Fruit fly (Drosophila melanogaster): Measurements from ENCODE around the gene CG8915.

CG8915 gene

DNA sequence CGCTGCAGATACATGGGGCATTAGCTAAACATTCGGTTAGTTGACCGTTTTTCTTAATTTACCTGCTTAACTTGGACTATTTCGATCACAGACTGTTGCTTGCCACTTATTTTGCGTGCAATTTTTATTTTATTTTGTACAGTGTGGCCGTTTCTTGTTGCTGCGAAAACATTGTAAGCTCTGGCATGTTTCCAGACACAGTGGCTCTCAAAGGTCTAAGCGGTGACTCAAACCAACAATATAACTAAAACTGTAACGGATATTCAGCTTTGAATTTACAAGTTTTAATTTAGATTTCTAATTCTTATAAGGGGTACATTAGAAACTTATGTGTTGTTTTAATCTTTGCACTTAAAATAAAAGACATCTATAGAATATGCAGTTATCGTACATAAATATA lies 4.5 kb upstream of the CG8915 start, which contains the start of gene CG8675 (continued):
- TF ChIP-seq CG15479 (GFP tag; optimal IDR thresholded peaks at IDR 0.05) (no peak), tap (tag; optimal IDR thresholded peaks at IDR 0.05) (no peak), CG18476 (GFP tag; optimal IDR thresholded peaks at IDR 0.05) (no peak), disco-r (GFP tag; optimal IDR thresholded peaks at IDR 0.05) (no peak), CG11560 (tag; IDR thresholded peaks at IDR 0.05) (no peak), dm (GFP tag; optimal IDR thresholded peaks at IDR 0.05) (peak; percentile 67), lab (GFP tag; optimal IDR thresholded peaks at IDR 0.05) (no peak), Oli (tag; optimal IDR thresholded peaks at IDR 0.05) (no peak), crol (GFP tag; IDR thresholded peaks at IDR 0.05) (no peak), Poxn (GFP tag; IDR thresholded peaks at IDR 0.05) (no peak), CG31441 (GFP tag; IDR thresholded peaks at IDR 0.05) (no peak), CG16779 (GFP tag; IDR thresholded peaks at IDR 0.05) (no peak), lbe (GFP tag; optimal IDR thresholded peaks at IDR 0.05) (no peak), vfl (GFP tag; optimal IDR thresholded peaks at IDR 0.05) (no peak), MBD-R2 (GFP tag; IDR thresholded peaks at IDR 0.05) (peak; percentile 73), ham (GFP tag; IDR thresholded peaks at IDR 0.05) (no peak), Sox100B (GFP tag; optimal IDR thresholded peaks at IDR 0.05) (no peak), NC2β (GFP tag; optimal IDR thresholded peaks at IDR 0.05) (no peak), CHES-1-like (GFP tag; optimal IDR thresholded peaks at IDR 0.05) (no peak), CG10462 (GFP tag; optimal IDR thresholded peaks at IDR 0.05) (no peak), CG15269 (tag; optimal IDR thresholded peaks at IDR 0.05) (no peak), HLH3B (GFP tag; IDR thresholded peaks at IDR 0.05) (no peak), CG2889 (GFP tag; IDR thresholded peaks at IDR 0.05) (no peak), Abd-B (GFP tag; optimal IDR thresholded peaks at IDR 0.05) (peak; percentile 1), dan (GFP tag; IDR thresholded peaks at IDR 0.05) (no peak), Ravus (GFP tag; IDR thresholded peaks at IDR 0.05) (no peak), CG13123 (GFP tag; optimal IDR thresholded peaks at IDR 0.05) (no peak), phol (tag; optimal IDR thresholded peaks at IDR 0.05) (peak; percentile 15), ftz-f1 (GFP tag; optimal IDR thresholded peaks at IDR 0.05) (no peak), pzg (GFP tag; optimal IDR thresholded peaks at IDR 0.05) (peak; percentile 61), CG15514 (GFP tag; optimal IDR thresholded peaks at IDR 0.05) (peak; percentile 26), CG9797 (GFP tag; optimal IDR thresholded peaks at IDR 0.05) (peak; percentile 56), trem (tag; optimal IDR thresholded peaks at IDR 0.05) (peak; percentile 4), wek (GFP tag; optimal IDR thresholded peaks at IDR 0.05) (no peak), Max (GFP tag; optimal IDR thresholded peaks at IDR 0.05) (no peak), scrt (GFP tag; optimal IDR thresholded peaks at IDR 0.05) (no peak), Ptx1 (GFP tag; IDR thresholded peaks at IDR 0.05) (no peak), trh (GFP tag; optimal IDR thresholded peaks at IDR 0.05) (no peak), HmgZ (tag; optimal IDR thresholded peaks at IDR 0.05) (peak; percentile 40), Sox102F (GFP tag; optimal IDR thresholded peaks at IDR 0.05) (no peak), crp (GFP tag; optimal IDR thresholded peaks at IDR 0.05) (no peak), Jarid2 (GFP tag; optimal IDR thresholded peaks at IDR 0.05) (no peak), sima (GFP tag; optimal IDR thresholded peaks at IDR 0.05) (no peak), Myb (GFP tag; optimal IDR thresholded peaks at IDR 0.05) (peak; percentile 99), CG13424 (tag; optimal IDR thresholded peaks at IDR 0.05) (no peak), sens-2 (GFP tag; IDR thresholded peaks at IDR 0.05) (no peak), ken (GFP tag; IDR thresholded peaks at IDR 0.05) (no peak), dysf (GFP tag; IDR thresholded peaks at IDR 0.05) (no peak), Taf1 (GFP tag; IDR thresholded peaks at IDR 0.05) (no peak), Bdp1 (GFP tag; optimal IDR thresholded peaks at IDR 0.05) (no peak), CG31365 (tag; optimal IDR thresholded peaks at IDR 0.05) (no peak), Bgb (GFP tag; IDR thresholded peaks at IDR 0.05; ENCODE audit: partially characterized antibody) (0 out of 2 replicates have a peak, but pooled peaks have one; percentile 27)
